Worm (Caenorhabditis elegans): ENCODE results near the gene C35C5.9.

Gene C35C5.9

ce11 chrX:11555527-11556137 is 19.3 kb downstream of the C35C5.9 start:
- TF ChIP-seq sem-2 (GFP tag; optimal IDR thresholded peaks at IDR 0.05) (no peak), nhr-12 (tag; optimal IDR thresholded peaks at IDR 0.05) (no peak), sptf-1 (tag; optimal IDR thresholded peaks at IDR 0.05) (no peak), ztf-11 (tag; optimal IDR thresholded peaks at IDR 0.05) (no peak), lin-13 (tag; optimal IDR thresholded peaks at IDR 0.05) (no peak), mab-5 (tag; optimal IDR thresholded peaks at IDR 0.05) (no peak), nhr-28 (tag; optimal IDR thresholded peaks at IDR 0.05) (no peak), unc-39 (tag; optimal IDR thresholded peaks at IDR 0.05) (no peak), ceh-43 (GFP tag; optimal IDR thresholded peaks at IDR 0.05) (no peak), unc-62 (GFP tag; optimal IDR thresholded peaks at IDR 0.05) (no peak), mls-2 (tag; optimal IDR thresholded peaks at IDR 0.05) (no peak), zip-8 (tag; optimal IDR thresholded peaks at IDR 0.05) (no peak), ces-1 (GFP tag; optimal IDR thresholded peaks at IDR 0.05) (no peak), nhr-76 (tag; optimal IDR thresholded peaks at IDR 0.05) (no peak), unc-120 (tag; optimal IDR thresholded peaks at IDR 0.05; ENCODE audit: poor library complexity, severe bottlenecking) (no peak), M03D4.4 (tag; optimal IDR thresholded peaks at IDR 0.05) (no peak)

ce11 chrX:11556194-11556739 is 19.9 kb downstream of the C35C5.9 start, which contains the start of gene C35C5.10:
Gene C35C5.10 (plus strand): TSS chrX:11556244.
- TF ChIP-seq flh-1 (GFP tag; optimal IDR thresholded peaks at IDR 0.05) = no peak
- no peak for TF ChIP-seq ces-1 (GFP tag; optimal IDR thresholded peaks at IDR 0.05)
- no peak for TF ChIP-seq lin-32 (GFP tag; optimal IDR thresholded peaks at IDR 0.05)
- TF ChIP-seq unc-39 (tag; optimal IDR thresholded peaks at IDR 0.05) = no peak
- TF ChIP-seq nhr-28 (tag; optimal IDR thresholded peaks at IDR 0.05) = no peak
- TF ChIP-seq mls-2 (tag; optimal IDR thresholded peaks at IDR 0.05) = no peak
- no peak for TF ChIP-seq ceh-39 (tag; optimal IDR thresholded peaks at IDR 0.05)
- no peak for TF ChIP-seq lin-13 (tag; optimal IDR thresholded peaks at IDR 0.05)
- TF ChIP-seq bed-3 (GFP tag; optimal IDR thresholded peaks at IDR 0.05) = no peak

- peak; percentile 89 for TF ChIP-seq ces-1 (GFP tag; optimal IDR thresholded peaks at IDR 0.05)
- TF ChIP-seq drap-1 (GFP tag; optimal IDR thresholded peaks at IDR 0.05) = no peak
- TF ChIP-seq pha-4 (tag; optimal IDR thresholded peaks at IDR 0.05) = no peak
Observed at ce11 chrX:11558156-11558555, 21.8 kb downstream of the C35C5.9 start.

- TF ChIP-seq hlh-1 (tag; optimal IDR thresholded peaks at IDR 0.05) = peak; percentile 72
- peak; percentile 64 for TF ChIP-seq unc-120 (tag; optimal IDR thresholded peaks at IDR 0.05; ENCODE audit: poor library complexity, severe bottlenecking)
- peak; percentile 61 for TF ChIP-seq unc-62 (GFP tag; optimal IDR thresholded peaks at IDR 0.05)
- TF ChIP-seq ceh-39 (tag; optimal IDR thresholded peaks at IDR 0.05) = no peak
Observed at ce11 chrX:11560076-11560475, 23.7 kb downstream of the C35C5.9 start.

- TF ChIP-seq blmp-1 (tag; optimal IDR thresholded peaks at IDR 0.05) = no peak
- TF ChIP-seq ceh-83 (GFP tag; optimal IDR thresholded peaks at IDR 0.05) = no peak
- no peak for TF ChIP-seq nhr-2 (tag; optimal IDR thresholded peaks at IDR 0.05)
- no peak for TF ChIP-seq mep-1 (tag; optimal IDR thresholded peaks at IDR 0.05)
- no peak for TF ChIP-seq mab-5 (tag; optimal IDR thresholded peaks at IDR 0.05)
- no peak for TF ChIP-seq cnd-1 (tag; optimal IDR thresholded peaks at IDR 0.05)
- no peak for TF ChIP-seq hlh-1 (tag; optimal IDR thresholded peaks at IDR 0.05)
- TF ChIP-seq nhr-28 (tag; optimal IDR thresholded peaks at IDR 0.05) = no peak
- TF ChIP-seq elt-3 (tag; optimal IDR thresholded peaks at IDR 0.05) = no peak
- no peak for TF ChIP-seq M03D4.4 (tag; optimal IDR thresholded peaks at IDR 0.05)
- no peak for TF ChIP-seq unc-62 (GFP tag; optimal IDR thresholded peaks at IDR 0.05)
- TF ChIP-seq unc-120 (tag; optimal IDR thresholded peaks at IDR 0.05; ENCODE audit: poor library complexity, severe bottlenecking) = no peak
Observed at ce11 chrX:11560615-11561014, 24.2 kb downstream of the C35C5.9 start, which contains the start of gene lev-8. Gene lev-8 (plus strand): TSS chrX:11560915.

ce11 chrX:11563663-11564062 is 27.3 kb downstream of the C35C5.9 start, which contains the start of gene trpp-9:
Gene trpp-9 (plus strand): TSS chrX:11563923.
- TF ChIP-seq cnd-1 (tag; optimal IDR thresholded peaks at IDR 0.05) = no peak
- peak; percentile 2 for TF ChIP-seq hlh-1 (tag; optimal IDR thresholded peaks at IDR 0.05)
- TF ChIP-seq lsy-2 (tag; optimal IDR thresholded peaks at IDR 0.05) = peak; percentile 29
- no peak for TF ChIP-seq nhr-2 (tag; optimal IDR thresholded peaks at IDR 0.05)
- TF ChIP-seq sptf-1 (tag; optimal IDR thresholded peaks at IDR 0.05) = peak; percentile 3
- TF ChIP-seq blmp-1 (tag; optimal IDR thresholded peaks at IDR 0.05) = peak; percentile 85
- peak; percentile 36 for TF ChIP-seq pha-4 (tag; optimal IDR thresholded peaks at IDR 0.05)
- peak; percentile 40 for TF ChIP-seq ces-1 (GFP tag; optimal IDR thresholded peaks at IDR 0.05)
- peak; percentile 16 for TF ChIP-seq mep-1 (tag; optimal IDR thresholded peaks at IDR 0.05)
- peak; percentile 15 for TF ChIP-seq elt-1 (tag; optimal IDR thresholded peaks at IDR 0.05; ENCODE audit: borderline replicate concordance, insufficient read depth)

All from whole organism, mixed stage, embryonic.